Worm (Caenorhabditis elegans): Measurements from ENCODE around the gene Y38H6A.5.

ce11 chrV:20375236-20375635, 40.1 kb upstream of the Y38H6A.5 start, which contains the start of gene ins-35:
- no peak for TF ChIP-seq R02D3.7 (tag; optimal IDR thresholded peaks at IDR 0.05)
- TF ChIP-seq pha-4 (tag; optimal IDR thresholded peaks at IDR 0.05) = no peak
- no peak for TF ChIP-seq tbx-2 (tag; optimal IDR thresholded peaks at IDR 0.05)
- TF ChIP-seq nhr-237 (tag; optimal IDR thresholded peaks at IDR 0.05) = no peak
- no peak for TF ChIP-seq elt-3 (tag; optimal IDR thresholded peaks at IDR 0.05)
- no peak for TF ChIP-seq egl-5 (tag; optimal IDR thresholded peaks at IDR 0.05)
- no peak for TF ChIP-seq elt-2 (tag; optimal IDR thresholded peaks at IDR 0.05)
- no peak for TF ChIP-seq ama-1 (optimal IDR thresholded peaks at IDR 0.05)
- no peak for TF ChIP-seq ztf-11 (tag; optimal IDR thresholded peaks at IDR 0.05)
- no peak for TF ChIP-seq zag-1 (tag; optimal IDR thresholded peaks at IDR 0.05)
- no peak for TF ChIP-seq fos-1 (tag; optimal IDR thresholded peaks at IDR 0.05)

Data from whole organism, L3 larva.